Worm (Caenorhabditis elegans) whole organism, L3 larva: Measurements from ENCODE around the gene Y37H2A.7.

Source experiments
- nhr-11 ChIP-seq: fragments of 150-350 bp; optimal IDR thresholded peaks from 2 replicates; lab custom pipeline; 2014; ENCODE audit warnings: missing biosample characterization, missing genetic modification characterization
- pqm-1 ChIP-seq: fragments of 150-350 bp; optimal IDR thresholded peaks from 2 replicates; lab custom pipeline; 2017; ENCODE audit warnings: missing biosample characterization, missing genetic modification characterization, inconsistent platforms
- skn-1 ChIP-seq: fragments of 150-350 bp; optimal IDR thresholded peaks from 2 replicates; lab custom pipeline; 2014; ENCODE audit warnings: missing biosample characterization, missing genetic modification characterization
- unc-39 ChIP-seq: sonication (generic microtip); optimal IDR thresholded peaks from 4 replicates; lab custom pipeline; 2017; ENCODE audit warnings: missing biosample characterization, missing genetic modification characterization
- ztf-11 ChIP-seq: fragments of 150-350 bp; optimal IDR thresholded peaks from 2 replicates; lab custom pipeline; 2014; ENCODE audit warnings: missing biosample characterization, missing genetic modification characterization

DNA sequence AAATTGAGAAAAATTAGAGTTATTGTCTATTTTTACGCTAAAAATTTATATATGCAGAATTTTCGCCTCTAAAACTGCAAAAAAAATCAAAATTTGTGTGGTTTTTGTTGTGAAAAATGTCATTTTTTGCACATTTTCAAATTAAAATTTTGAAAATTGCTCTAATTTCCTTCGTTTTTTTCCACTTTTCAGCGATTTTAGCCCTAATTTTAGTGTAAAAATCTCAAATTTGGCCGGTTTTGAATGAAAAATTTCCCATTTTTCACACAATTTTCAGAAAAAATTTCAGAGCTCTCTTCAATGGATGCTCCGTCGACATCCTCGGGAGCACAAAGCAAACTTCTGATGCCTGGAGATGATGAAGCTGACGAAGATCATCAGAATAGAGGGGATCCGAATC, 35.9 kb downstream of the Y37H2A.7 start, which contains the start of gene par-4:
- no peak for TF ChIP-seq unc-39
- TF ChIP-seq nhr-11 (tag; lab: Kevin White, UChicago), result no peak
- no peak for TF ChIP-seq pqm-1 (tag; lab: Kevin White, UChicago)
- no peak for TF ChIP-seq ztf-11 (tag; lab: Kevin White, UChicago)
- no peak for TF ChIP-seq skn-1
